Worm (Caenorhabditis elegans): Measurements from ENCODE around the gene gnrr-5.

- TF ChIP-seq elt-3 (tag; optimal IDR thresholded peaks at IDR 0.05) (no peak), ztf-11 (tag; optimal IDR thresholded peaks at IDR 0.05) (no peak), sem-2 (GFP tag; optimal IDR thresholded peaks at IDR 0.05) (no peak), unc-62 (GFP tag; optimal IDR thresholded peaks at IDR 0.05) (no peak), sptf-1 (tag; optimal IDR thresholded peaks at IDR 0.05) (no peak), ces-1 (GFP tag; optimal IDR thresholded peaks at IDR 0.05) (no peak), ham-2 (GFP tag; optimal IDR thresholded peaks at IDR 0.05) (no peak), M03D4.4 (tag; optimal IDR thresholded peaks at IDR 0.05) (no peak), nhr-76 (tag; optimal IDR thresholded peaks at IDR 0.05) (no peak), snpc-4 (tag; optimal IDR thresholded peaks at IDR 0.05) (no peak)
Measured at ce11 chrV:4421475-4421874, 33.1 kb downstream of the gnrr-5 start, which contains the start of gene skr-14.

All from whole organism, mixed stage, embryonic.